Worm (Caenorhabditis elegans) whole organism, early embryonic: ENCODE data around the gene F47B8.8.
A peak's percentile ranks its signal among the peaks of the same experiment; 100 is the strongest.

Source experiments
- B0310.2 ChIP-seq: sonication (generic microtip); optimal IDR thresholded peaks from 2 replicates; lab custom pipeline; 2016; ENCODE audit warnings: mild to moderate bottlenecking, missing genetic modification characterization, missing compliant biosample characterization
- F13C5.2 ChIP-seq: sonication (generic microtip); optimal IDR thresholded peaks from 2 replicates; lab custom pipeline; 2017; ENCODE audit warnings: mild to moderate bottlenecking, missing genetic modification characterization, inconsistent platforms, missing compliant biosample characterization
- aly-1 ChIP-seq: sonication (generic microtip); optimal IDR thresholded peaks from 2 replicates; lab custom pipeline; 2016; ENCODE audit warnings: missing genetic modification characterization, missing compliant biosample characterization
- ama-1 ChIP-seq: fragments of 150-350 bp; optimal IDR thresholded peaks from 2 replicates; lab custom pipeline; 2014
- ceh-13 ChIP-seq: fragments of 200-800 bp; sonication (Bioruptor generic); optimal IDR thresholded peaks from 2 replicates; lab custom pipeline; 2018; ENCODE audit warnings: mild to moderate bottlenecking, missing genetic modification characterization, missing compliant biosample characterization
- ceh-36 ChIP-seq: sonication (generic microtip); optimal IDR thresholded peaks from 2 replicates; lab custom pipeline; 2016; ENCODE audit warnings: missing genetic modification characterization, inconsistent platforms, missing compliant biosample characterization
- ets-7 ChIP-seq: sonication (generic microtip); optimal IDR thresholded peaks from 2 replicates; lab custom pipeline; 2016; ENCODE audit warnings: missing genotype, missing genetic modification characterization, missing compliant biosample characterization
- flt-1 ChIP-seq: fragments of 200-800 bp; sonication (Bioruptor generic); IDR thresholded peaks from 2 replicates; pipeline ENCODE4 v1.3.6; 2022; ENCODE audit warnings: missing genetic modification characterization, missing compliant biosample characterization
- hmg-4 ChIP-seq: fragments of 200-800 bp; sonication (Bioruptor generic); optimal IDR thresholded peaks from 2 replicates; lab custom pipeline; 2018; ENCODE audit warnings: mild to moderate bottlenecking, missing genetic modification characterization, missing compliant biosample characterization
- hnd-1 ChIP-seq: sonication (generic microtip); optimal IDR thresholded peaks from 2 replicates; lab custom pipeline; 2016; ENCODE audit warnings: missing genetic modification characterization, missing compliant biosample characterization
- pes-1 ChIP-seq: fragments of 200-800 bp; sonication (Bioruptor generic); IDR thresholded peaks from 2 replicates; pipeline ENCODE4 v1.3.6; 2022; ENCODE audit warnings: missing genetic modification reagents, missing genetic modification characterization, missing compliant biosample characterization
- scrt-1 ChIP-seq: fragments of 200-800 bp; sonication (Bioruptor generic); IDR thresholded peaks from 2 replicates; pipeline ENCODE4 v1.3.6; 2022; ENCODE audit warnings: missing genetic modification characterization, missing compliant biosample characterization
- sea-1 ChIP-seq: fragments of 200-800 bp; sonication (Bioruptor generic); conservative IDR thresholded peaks from 2 replicates; pipeline ENCODE4 v1.3.6; 2022; ENCODE audit warnings: missing genetic modification characterization, missing compliant biosample characterization
- tbx-11 ChIP-seq: fragments of 200-800 bp; sonication (Bioruptor generic); IDR thresholded peaks from 2 replicates; pipeline ENCODE4 v1.3.6; 2022; ENCODE audit warnings: missing genetic modification characterization, missing compliant biosample characterization
- tbx-37 ChIP-seq: fragments of 200-800 bp; sonication (Bioruptor generic); conservative IDR thresholded peaks from 2 replicates; pipeline ENCODE4 v1.3.6; 2022; ENCODE audit warnings: missing genetic modification reagents, missing genetic modification characterization, missing compliant biosample characterization
- tra-4 ChIP-seq: sonication (generic microtip); optimal IDR thresholded peaks from 2 replicates; lab custom pipeline; 2017; ENCODE audit warnings: missing genetic modification characterization, missing compliant biosample characterization

Gene F47B8.8

ce11 chrV:14312695-14313094 is 18.8 kb upstream of the F47B8.8 start, which contains the start of gene F14D7.8:
TSS of gene F14D7.8 (minus strand) at chrV:14312795.
- TF ChIP-seq hmg-4 (GFP tag; lab: Kevin White, UChicago) (no peak), hnd-1 (tag; lab: Kevin White, UChicago) (no peak), pes-1 (no peak), ceh-13 (GFP tag; lab: Kevin White, UChicago) (no peak), scrt-1 (GFP tag; lab: Robert Waterston, UW) (no peak), ets-7 (tag; lab: Kevin White, UChicago) (no peak), tra-4 (tag; lab: Kevin White, UChicago) (no peak), ceh-36 (no peak), sea-1 (GFP tag; lab: Robert Waterston, UW) (no peak), aly-1 (tag; lab: Kevin White, UChicago) (no peak), ama-1 (lab: Kevin White, UChicago) (no peak), tbx-11 (GFP tag; lab: Robert Waterston, UW) (no peak), flt-1 (GFP tag; lab: Robert Waterston, UW) (no peak), B0310.2 (tag; lab: Kevin White, UChicago) (no peak)

- TF ChIP-seq aly-1 (tag; lab: Kevin White, UChicago), result no peak
- TF ChIP-seq hnd-1 (tag; lab: Kevin White, UChicago), result no peak
- no peak for TF ChIP-seq pes-1
Measured at ce11 chrV:14314236-14314635, 17.3 kb upstream of the F47B8.8 start, which contains the start of gene F47B8.1. TSS of gene F47B8.1 (minus strand) at chrV:14314336.

- TF ChIP-seq F13C5.2 (tag; lab: Kevin White, UChicago), result no peak
Measured at ce11 chrV:14316525-14316924, 15.0 kb upstream of the F47B8.8 start, which contains the start of gene F47B8.2. TSS of gene F47B8.2 (minus strand) at chrV:14316625.

ce11 chrV:14317204-14317603 is 14.3 kb upstream of the F47B8.8 start:
- no peak for TF ChIP-seq ets-7 (tag; lab: Kevin White, UChicago)
- TF ChIP-seq F13C5.2 (tag; lab: Kevin White, UChicago), result no peak

ce11 chrV:14317621-14318020 is 13.9 kb upstream of the F47B8.8 start:
- TF ChIP-seq scrt-1 (GFP tag; lab: Robert Waterston, UW), result no peak
- TF ChIP-seq tbx-11 (GFP tag; lab: Robert Waterston, UW), result no peak
- TF ChIP-seq aly-1 (tag; lab: Kevin White, UChicago), result no peak
- TF ChIP-seq pes-1, result no peak
- TF ChIP-seq tbx-37 (GFP tag; lab: Robert Waterston, UW), result no peak
- TF ChIP-seq hmg-4 (GFP tag; lab: Kevin White, UChicago), result no peak
- no peak for TF ChIP-seq tra-4 (tag; lab: Kevin White, UChicago)

ce11 chrV:14319101-14319781 is 12.3 kb upstream of the F47B8.8 start, which contains the start of gene F47B8.13:
TSS of gene F47B8.13 (minus strand) at chrV:14319731.
- TF ChIP-seq aly-1 (tag; lab: Kevin White, UChicago) (peak; percentile 55), ceh-13 (GFP tag; lab: Kevin White, UChicago) (no peak)

- TF ChIP-seq ceh-36, result no peak
- no peak for TF ChIP-seq sea-1 (GFP tag; lab: Robert Waterston, UW)
- TF ChIP-seq scrt-1 (GFP tag; lab: Robert Waterston, UW), result no peak
- TF ChIP-seq pes-1, result no peak
- no peak for TF ChIP-seq ama-1 (lab: Kevin White, UChicago)
- TF ChIP-seq ceh-13 (GFP tag; lab: Kevin White, UChicago), result no peak
Measured at ce11 chrV:14320246-14320645, 11.3 kb upstream of the F47B8.8 start, which contains the start of gene F47B8.14. TSS of gene F47B8.14 (plus strand) at chrV:14320546.

- TF ChIP-seq sea-1 (GFP tag; lab: Robert Waterston, UW) (0 out of 2 replicates have a peak, but pooled peaks have one; percentile 21), pes-1 (no peak), tra-4 (tag; lab: Kevin White, UChicago) (no peak), B0310.2 (tag; lab: Kevin White, UChicago) (no peak)
Measured at ce11 chrV:14320730-14321319, 10.7 kb upstream of the F47B8.8 start.

ce11 chrV:14322743-14323142 is 8.8 kb upstream of the F47B8.8 start, which contains the start of gene F47B8.3:
TSS of gene F47B8.3 (minus strand) at chrV:14323003.
- no peak for TF ChIP-seq B0310.2 (tag; lab: Kevin White, UChicago)
- TF ChIP-seq tra-4 (tag; lab: Kevin White, UChicago), result no peak
- TF ChIP-seq hnd-1 (tag; lab: Kevin White, UChicago), result no peak
- no peak for TF ChIP-seq tbx-11 (GFP tag; lab: Robert Waterston, UW)
- TF ChIP-seq ama-1 (lab: Kevin White, UChicago), result no peak
- TF ChIP-seq ets-7 (tag; lab: Kevin White, UChicago), result no peak
- TF ChIP-seq scrt-1 (GFP tag; lab: Robert Waterston, UW), result no peak
- no peak for TF ChIP-seq pes-1
- TF ChIP-seq ceh-13 (GFP tag; lab: Kevin White, UChicago), result no peak
- TF ChIP-seq flt-1 (GFP tag; lab: Robert Waterston, UW), result no peak
